Worm (Caenorhabditis elegans) whole organism, young adult: ENCODE data around the gene Y6D1A.1.

Source experiments
- B0019.2 ChIP-seq: fragments of 200-800 bp; sonication (Bioruptor generic); conservative IDR thresholded peaks from 2 replicates; pipeline ENCODE4 v1.3.6; 2022; ENCODE audit warnings: missing genetic modification reagents, missing genetic modification characterization, missing compliant biosample characterization
- B0035.1 ChIP-seq: sonication (generic microtip); optimal IDR thresholded peaks from 2 replicates; lab custom pipeline; 2016; ENCODE audit warnings: missing genetic modification characterization, mild to moderate bottlenecking, missing compliant biosample characterization, missing genotype, missing genetic modification reagents
- B0336.3 ChIP-seq: fragments of 200-800 bp; sonication (Bioruptor generic); IDR thresholded peaks from 2 replicates; pipeline ENCODE4 v1.3.6; 2022; ENCODE audit warnings: missing genetic modification characterization, missing compliant biosample characterization
- F33H1.4 ChIP-seq: fragments of 200-800 bp; sonication (Bioruptor generic); IDR thresholded peaks from 2 replicates; pipeline ENCODE4 v1.3.6; 2022; ENCODE audit warnings: missing genetic modification reagents, missing genetic modification characterization, missing compliant biosample characterization
- F39B2.1 ChIP-seq: fragments of 200-800 bp; sonication (Bioruptor generic); IDR thresholded peaks from 2 replicates; pipeline ENCODE4 v1.3.6; 2022; ENCODE audit warnings: missing genetic modification reagents, missing genetic modification characterization, missing compliant biosample characterization
- K11D2.4 ChIP-seq: fragments of 200-800 bp; sonication (Bioruptor generic); IDR thresholded peaks from 2 replicates; pipeline ENCODE4 v1.3.6; 2022; ENCODE audit warnings: missing genetic modification reagents, missing genetic modification characterization, missing compliant biosample characterization
- aptf-3 ChIP-seq: fragments of 200-800 bp; sonication (Bioruptor generic); IDR thresholded peaks from 2 replicates; pipeline ENCODE4 v1.3.6; 2022; ENCODE audit warnings: missing genetic modification characterization, missing compliant biosample characterization
- atf-7 ChIP-seq: sonication (generic microtip); optimal IDR thresholded peaks from 2 replicates; lab custom pipeline; 2017; ENCODE audit warnings: mild to moderate bottlenecking, missing genetic modification characterization, missing compliant biosample characterization
- attf-5 ChIP-seq: fragments of 200-800 bp; sonication (Bioruptor generic); optimal IDR thresholded peaks from 2 replicates; lab custom pipeline; 2018; ENCODE audit warnings: mild to moderate bottlenecking, missing genetic modification characterization, missing compliant biosample characterization
- attf-6 ChIP-seq: fragments of 200-800 bp; sonication (Bioruptor generic); IDR thresholded peaks from 2 replicates; pipeline ENCODE4 v1.3.6; 2022; ENCODE audit warnings: missing genetic modification reagents, missing genetic modification characterization, missing compliant biosample characterization
- cebp-1 ChIP-seq, 2 experiments: fragments of 200-800 bp in 1 of 2; sonication (Bioruptor generic) in 1 of 2; sonication (generic microtip) in 1 of 2; IDR thresholded peaks in 1 of 2; optimal IDR thresholded peaks in 1 of 2; 2 replicates each; pipeline versions ENCODE4 v1.3.6 to Lab custom; 2017 to 2022; ENCODE audit warnings: missing compliant biosample characterization in 2 of 2, missing genetic modification characterization in 2 of 2, mild to moderate bottlenecking in 1 of 2, missing genetic modification reagents in 1 of 2, moderate library complexity in 1 of 2
- ceh-58 ChIP-seq: fragments of 200-800 bp; sonication (Bioruptor generic); IDR thresholded peaks from 2 replicates; pipeline ENCODE4 v1.3.6; 2022; ENCODE audit warnings: missing genetic modification characterization, missing compliant biosample characterization
- ceh-79 ChIP-seq: sonication (generic microtip); optimal IDR thresholded peaks from 2 replicates; lab custom pipeline; 2017; ENCODE audit warnings: mild to moderate bottlenecking, missing genetic modification characterization, missing compliant biosample characterization
- ceh-91 ChIP-seq: fragments of 200-800 bp; sonication (Bioruptor generic); IDR thresholded peaks from 2 replicates; pipeline ENCODE4 v1.3.6; 2022; ENCODE audit warnings: missing genetic modification reagents, missing genetic modification characterization, missing compliant biosample characterization
- dpff-1 ChIP-seq: sonication (generic microtip); optimal IDR thresholded peaks from 2 replicates; lab custom pipeline; 2017; ENCODE audit warnings: mild to moderate bottlenecking, missing genetic modification characterization, missing compliant biosample characterization
- dpl-1 ChIP-seq: fragments of 150-350 bp; optimal IDR thresholded peaks from 2 replicates; lab custom pipeline; 2014; ENCODE audit warnings: missing biosample characterization, missing genetic modification reagents, missing genetic modification characterization
- egrh-3 ChIP-seq: fragments of 200-800 bp; sonication (Bioruptor generic); IDR thresholded peaks from 2 replicates; pipeline ENCODE4 v1.3.6; 2022; ENCODE audit warnings: missing genetic modification reagents, missing genetic modification characterization, missing compliant biosample characterization
- ets-4 ChIP-seq: fragments of 200-800 bp; sonication (Bioruptor generic); optimal IDR thresholded peaks from 2 replicates; lab custom pipeline; 2018; ENCODE audit warnings: mild to moderate bottlenecking, missing genetic modification characterization, missing compliant biosample characterization
- him-1 ChIP-seq: sonication (generic microtip); optimal IDR thresholded peaks from 2 replicates; lab custom pipeline; 2016; ENCODE audit warnings: missing genotype, missing genetic modification reagents, missing genetic modification characterization, missing compliant biosample characterization
- hmg-20 ChIP-seq: fragments of 200-800 bp; sonication (Bioruptor generic); IDR thresholded peaks from 2 replicates; pipeline ENCODE4 v1.3.6; 2022; ENCODE audit warnings: missing genetic modification reagents, missing genetic modification characterization, missing compliant biosample characterization
- hrde-1 ChIP-seq: sonication (generic microtip); optimal IDR thresholded peaks from 2 replicates; lab custom pipeline; 2016; ENCODE audit warnings: missing genetic modification characterization, mild to moderate bottlenecking, missing compliant biosample characterization, moderate library complexity, missing genotype, missing genetic modification reagents, borderline replicate concordance
- let-526 ChIP-seq: fragments of 200-800 bp; sonication (Bioruptor generic); IDR thresholded peaks from 2 replicates; pipeline ENCODE4 v1.3.6; 2022; ENCODE audit warnings: missing genetic modification reagents, missing genetic modification characterization, missing compliant biosample characterization
- lin-40 ChIP-seq: sonication (generic microtip); optimal IDR thresholded peaks from 2 replicates; lab custom pipeline; 2016; ENCODE audit warnings: missing genetic modification characterization, mild to moderate bottlenecking, missing compliant biosample characterization, missing genotype, missing genetic modification reagents
- lsl-1 ChIP-seq: fragments of 200-800 bp; sonication (Bioruptor generic); optimal IDR thresholded peaks from 2 replicates; lab custom pipeline; 2018; ENCODE audit warnings: mild to moderate bottlenecking, missing genetic modification characterization, moderate library complexity, missing compliant biosample characterization
- mcd-1 ChIP-seq: fragments of 200-800 bp; sonication (Bioruptor generic); IDR thresholded peaks from 2 replicates; pipeline ENCODE4 v1.3.6; 2022; ENCODE audit warnings: missing genetic modification reagents, missing genetic modification characterization, missing compliant biosample characterization
- mes-4 ChIP-seq: sonication (generic microtip); optimal IDR thresholded peaks from 2 replicates; lab custom pipeline; 2016; ENCODE audit warnings: missing genotype, missing genetic modification characterization, missing compliant biosample characterization
- mxl-1 ChIP-seq: sonication (generic microtip); optimal IDR thresholded peaks from 2 replicates; lab custom pipeline; 2016; ENCODE audit warnings: missing genetic modification characterization, missing compliant biosample characterization
- nfya-2 ChIP-seq: fragments of 200-800 bp; sonication (Bioruptor generic); IDR thresholded peaks from 2 replicates; pipeline ENCODE4 v1.3.6; 2022; ENCODE audit warnings: missing genetic modification reagents, missing genetic modification characterization, missing compliant biosample characterization
- nhr-90 ChIP-seq: sonication (generic microtip); optimal IDR thresholded peaks from 2 replicates; lab custom pipeline; 2016; ENCODE audit warnings: missing genotype, mild to moderate bottlenecking, missing genetic modification characterization, missing compliant biosample characterization
- pha-4 ChIP-seq: fragments of 150-350 bp; sonication (generic microtip); optimal IDR thresholded peaks from 2 replicates; lab custom pipeline; 2014; ENCODE audit warnings: missing biosample characterization, missing genetic modification reagents, missing genetic modification characterization
- rec-8 ChIP-seq, 2 experiments: sonication (generic microtip); optimal IDR thresholded peaks; 2 replicates each; lab custom pipeline; 2016; ENCODE audit warnings: mild to moderate bottlenecking in 2 of 2, missing genetic modification characterization in 2 of 2, missing genetic modification reagents in 2 of 2, missing genotype in 2 of 2, missing biosample characterization in 1 of 2, missing compliant biosample characterization in 1 of 2, moderate library complexity in 1 of 2
- repo-1 ChIP-seq: sonication (generic microtip); optimal IDR thresholded peaks from 2 replicates; lab custom pipeline; 2017; ENCODE audit warnings: mild to moderate bottlenecking, missing genetic modification characterization, missing compliant biosample characterization
- rpc-1 ChIP-seq, 2 experiments: fragments of 150-350 bp in 1 of 2; sonication (generic microtip) in 1 of 2; optimal IDR thresholded peaks; 2 replicates each; lab custom pipeline; 2014 to 2018; ENCODE audit warnings: missing biosample characterization in 1 of 2, missing genetic modification characterization in 1 of 2, missing genetic modification reagents in 1 of 2, missing genotype in 1 of 2
- snpc-1.3 ChIP-seq: sonication (generic microtip); optimal IDR thresholded peaks from 2 replicates; lab custom pipeline; 2017; ENCODE audit warnings: missing genetic modification characterization, mild to moderate bottlenecking, missing compliant biosample characterization, antibody characterized with exemption, moderate library complexity, missing genotype, missing genetic modification reagents; ENCODE audit not compliant: insufficient read depth
- snpc-4 ChIP-seq, 5 experiments: fragments of 150-350 bp in 1 of 5; sonication (generic microtip) in 4 of 5; optimal IDR thresholded peaks; 2 replicates each; lab custom pipeline; 2014 to 2018; ENCODE audit warnings: missing genetic modification characterization in 5 of 5, missing biosample characterization in 3 of 5, antibody characterized with exemption in 2 of 5, mild to moderate bottlenecking in 2 of 5, missing compliant biosample characterization in 2 of 5, missing genotype in 2 of 5, moderate library complexity in 2 of 5, missing genetic modification reagents in 1 of 5
- somi-1 ChIP-seq: fragments of 200-800 bp; sonication (Bioruptor generic); optimal IDR thresholded peaks from 2 replicates; lab custom pipeline; 2018; ENCODE audit warnings: mild to moderate bottlenecking, missing genetic modification characterization, missing compliant biosample characterization
- tbp1 ChIP-seq: fragments of 200-800 bp; sonication (Bioruptor generic); optimal IDR thresholded peaks from 2 replicates; lab custom pipeline; 2018; ENCODE audit warnings: mild to moderate bottlenecking, missing genetic modification characterization, missing compliant biosample characterization
- tlf-1 ChIP-seq: fragments of 200-800 bp; sonication (Bioruptor generic); optimal IDR thresholded peaks from 2 replicates; lab custom pipeline; 2018; ENCODE audit warnings: mild to moderate bottlenecking, missing genetic modification characterization, missing compliant biosample characterization
- zim-3 ChIP-seq: sonication (generic microtip); optimal IDR thresholded peaks from 2 replicates; lab custom pipeline; 2017; ENCODE audit warnings: mild to moderate bottlenecking, missing genetic modification characterization, moderate library complexity, missing compliant biosample characterization
- ztf-6 ChIP-seq: fragments of 200-800 bp; sonication (Bioruptor generic); IDR thresholded peaks from 2 replicates; pipeline ENCODE4 v1.3.6; 2022; ENCODE audit warnings: missing genetic modification reagents, missing genetic modification characterization, missing compliant biosample characterization

Y6D1A.1 gene

ce11 chrII:11860623-11861079 lies 37.2 kb upstream of the Y6D1A.1 start, which contains the start of gene K12D12.5 (continued):
- TF ChIP-seq ztf-6 (GFP tag; lab: Robert Waterston, UW), result no peak
- TF ChIP-seq repo-1 (tag; lab: Kevin White, UChicago), result no peak

DNA sequence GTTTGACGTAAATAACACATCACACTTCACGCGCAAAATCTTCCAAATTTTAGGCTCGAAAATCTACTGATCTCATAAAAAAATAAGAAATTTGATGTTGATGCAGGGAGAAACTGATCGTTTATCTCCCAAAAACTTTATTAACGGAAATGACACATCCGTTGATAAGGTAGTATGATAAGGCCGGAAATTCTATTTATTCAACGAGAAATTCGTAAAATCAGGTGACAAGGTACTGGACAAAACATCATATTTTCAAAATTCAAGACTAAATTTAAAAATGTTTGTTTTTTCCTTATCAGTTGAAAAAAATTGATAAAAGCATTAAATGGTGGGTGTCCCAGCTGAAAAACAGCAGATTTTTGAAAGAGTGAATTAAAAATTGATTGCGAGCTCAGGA lies 36.4 kb upstream of the Y6D1A.1 start:
- no peak for TF ChIP-seq snpc-1.3 (tag; lab: Kevin White, UChicago)
- TF ChIP-seq lin-40 (tag; lab: Kevin White, UChicago), result no peak
- no peak for TF ChIP-seq egrh-3 (GFP tag; lab: Robert Waterston, UW)
- TF ChIP-seq cebp-1 (GFP tag; IDR thresholded peaks at IDR 0.05; lab: Robert Waterston, UW), result no peak
- no peak for TF ChIP-seq cebp-1 (tag; optimal IDR thresholded peaks at IDR 0.05; lab: Kevin White, UChicago)
- no peak for TF ChIP-seq tlf-1 (GFP tag; lab: Kevin White, UChicago)
- no peak for TF ChIP-seq B0336.3 (GFP tag; lab: Robert Waterston, UW)

- no peak for TF ChIP-seq snpc-4 (GFP tag; optimal IDR thresholded peaks at IDR 0.05; lab: Kevin White, UChicago)
- no peak for TF ChIP-seq snpc-4 (tag; optimal IDR thresholded peaks at IDR 0.05; lab: Kevin White, UChicago)
- TF ChIP-seq K11D2.4 (GFP tag; lab: Robert Waterston, UW), result no peak
- no peak for TF ChIP-seq ceh-58 (GFP tag; lab: Robert Waterston, UW)
- TF ChIP-seq attf-6 (GFP tag; lab: Robert Waterston, UW), result no peak
- no peak for TF ChIP-seq F33H1.4 (GFP tag; lab: Robert Waterston, UW)
- no peak for TF ChIP-seq B0035.1 (tag; lab: Kevin White, UChicago)
- no peak for TF ChIP-seq dpl-1
- TF ChIP-seq nhr-90 (tag; lab: Kevin White, UChicago), result no peak
- no peak for TF ChIP-seq dpff-1 (tag; lab: Kevin White, UChicago)
- TF ChIP-seq nfya-2, result no peak
- TF ChIP-seq mes-4 (tag; lab: Kevin White, UChicago), result no peak
Measured at ce11 chrII:11856361-11856760, 32.9 kb upstream of the Y6D1A.1 start, which contains the start of gene clh-1. clh-1 (minus strand) TSS chrII:11856461.

DNA sequence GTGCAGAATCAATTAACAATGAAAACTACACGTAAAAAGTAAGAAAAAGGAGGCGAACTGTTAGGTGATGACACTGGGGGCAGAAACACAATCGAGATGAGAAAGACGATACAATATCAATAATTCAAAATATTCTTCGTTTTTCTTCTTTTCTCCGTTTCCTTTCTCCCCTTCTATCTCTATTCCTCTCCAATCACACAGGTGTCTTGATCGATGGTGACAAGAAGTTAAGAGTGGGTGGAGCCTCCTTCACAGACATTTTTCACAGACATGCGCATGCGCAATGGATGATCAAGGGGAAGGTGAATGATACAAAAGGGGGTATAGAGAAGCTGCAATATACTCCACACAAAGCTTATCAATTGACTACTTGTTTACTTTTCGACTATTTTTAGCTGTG lies 31.3 kb upstream of the Y6D1A.1 start:
- TF ChIP-seq rpc-1 (optimal IDR thresholded peaks at IDR 0.05; lab: Kevin White, UChicago) (no peak), rpc-1 (tag; optimal IDR thresholded peaks at IDR 0.05; lab: Kevin White, UChicago) (no peak), hrde-1 (tag; lab: Kevin White, UChicago) (no peak), tbp1 (no peak), ets-4 (GFP tag; lab: Kevin White, UChicago) (no peak), ceh-79 (tag; lab: Kevin White, UChicago) (no peak), lsl-1 (GFP tag; lab: Kevin White, UChicago) (no peak), somi-1 (GFP tag; lab: Kevin White, UChicago) (no peak), nfya-2 (no peak), hmg-20 (GFP tag; lab: Robert Waterston, UW) (no peak)

ce11 chrII:11853108-11853507 lies 29.7 kb upstream of the Y6D1A.1 start:
- TF ChIP-seq rec-8 (tag; optimal IDR thresholded peaks at IDR 0.05; lab: Kevin White, UChicago) (no peak), mcd-1 (GFP tag; lab: Robert Waterston, UW) (no peak), him-1 (tag; lab: Kevin White, UChicago) (no peak), aptf-3 (GFP tag; lab: Robert Waterston, UW) (no peak), somi-1 (GFP tag; lab: Kevin White, UChicago) (no peak), let-526 (no peak), mxl-1 (tag; lab: Kevin White, UChicago) (no peak), B0035.1 (tag; lab: Kevin White, UChicago) (no peak), zim-3 (tag; lab: Kevin White, UChicago) (no peak), hmg-20 (GFP tag; lab: Robert Waterston, UW) (no peak), ceh-91 (GFP tag; lab: Robert Waterston, UW) (no peak), atf-7 (tag; lab: Kevin White, UChicago) (no peak), attf-5 (GFP tag; lab: Kevin White, UChicago) (no peak), B0019.2 (GFP tag; lab: Robert Waterston, UW) (no peak), F39B2.1 (GFP tag; lab: Robert Waterston, UW) (no peak), pha-4 (tag; lab: Kevin White, UChicago) (no peak), snpc-1.3 (tag; lab: Kevin White, UChicago) (no peak)
